Fruit fly (Drosophila melanogaster): Measurements from ENCODE around the gene CG4360.

CG4360 gene

DNA sequence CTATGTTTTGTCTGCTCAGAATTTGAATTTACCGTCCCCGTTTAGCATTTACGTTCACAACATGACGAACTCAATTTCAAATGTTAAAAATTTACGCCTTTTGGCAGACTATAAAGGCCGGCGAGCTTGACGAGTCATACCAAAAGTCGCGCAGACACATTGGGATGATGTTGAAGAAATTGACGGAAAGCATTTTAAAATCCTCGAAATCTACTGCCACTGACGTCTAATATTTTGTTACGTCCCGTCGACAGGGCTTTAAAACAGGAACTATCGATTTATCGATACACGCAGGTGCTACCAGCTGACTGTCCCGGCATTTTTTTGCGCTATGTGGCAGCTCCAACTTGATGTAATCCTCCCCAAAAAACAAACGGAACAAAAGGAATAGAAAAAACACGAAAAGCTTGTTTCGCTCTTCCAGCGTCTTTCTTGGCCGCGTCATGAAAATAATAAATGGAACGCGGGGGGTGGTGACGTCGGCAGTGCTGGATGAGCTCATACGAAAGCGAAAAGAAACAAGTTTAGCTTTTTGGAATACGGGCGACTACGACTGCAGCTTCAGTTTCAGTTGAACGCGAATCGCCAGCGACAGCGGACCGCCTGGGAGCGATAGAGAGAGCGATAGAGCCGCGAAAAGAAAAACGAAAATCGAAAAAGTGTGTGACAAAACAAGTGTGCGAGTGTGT, 18.7 kb downstream of the CG4360 start, which contains the start of gene Orp8:
Orp8 (plus strand) TSS at position 373 of the 689 bp plus-strand sequence.
- TF ChIP-seq zfh2 (GFP tag; optimal IDR thresholded peaks at IDR 0.05), result no peak
- peak; percentile 74 for TF ChIP-seq pzg (GFP tag; optimal IDR thresholded peaks at IDR 0.05)
- peak; percentile 30; the same call in 1 of the 2 replicates for TF ChIP-seq sob (GFP tag; IDR thresholded peaks at IDR 0.05)
- TF ChIP-seq CG2202 (tag; optimal IDR thresholded peaks at IDR 0.05), result no peak
- peak; percentile 53; the same call in 1 of the 2 replicates for TF ChIP-seq Atf6 (GFP tag; IDR thresholded peaks at IDR 0.05)
- TF ChIP-seq HLH4C (GFP tag; IDR thresholded peaks at IDR 0.05; ENCODE audit: partially characterized antibody), result peak; percentile 74
- peak; percentile 57 for TF ChIP-seq Scr (GFP tag; IDR thresholded peaks at IDR 0.05; ENCODE audit: partially characterized antibody)
- TF ChIP-seq CG14667 (GFP tag; IDR thresholded peaks at IDR 0.05), result no peak
- no peak for TF ChIP-seq ewg (GFP tag; optimal IDR thresholded peaks at IDR 0.05)
- TF ChIP-seq grn (GFP tag; optimal IDR thresholded peaks at IDR 0.05), result no peak
- TF ChIP-seq Ets97D (GFP tag; optimal IDR thresholded peaks at IDR 0.05), result peak; percentile 50
- no peak for TF ChIP-seq CG31365 (tag; optimal IDR thresholded peaks at IDR 0.05)
- TF ChIP-seq CG5953 (GFP tag; IDR thresholded peaks at IDR 0.05), result no peak
- peak; percentile 36; the same call in 1 of the 3 replicates for TF ChIP-seq Dbx (GFP tag; IDR thresholded peaks at IDR 0.05)
- no peak for TF ChIP-seq fd96Cb (tag; optimal IDR thresholded peaks at IDR 0.05)
- no peak for TF ChIP-seq dmrt99B (tag; optimal IDR thresholded peaks at IDR 0.05)
- TF ChIP-seq dysf (GFP tag; IDR thresholded peaks at IDR 0.05), result no peak
- TF ChIP-seq HLH54F (GFP tag; optimal IDR thresholded peaks at IDR 0.05), result no peak
- TF ChIP-seq CG8281 (tag; optimal IDR thresholded peaks at IDR 0.05), result no peak
- TF ChIP-seq bowl (GFP tag; IDR thresholded peaks at IDR 0.05), result no peak
- TF ChIP-seq CG16779 (GFP tag; IDR thresholded peaks at IDR 0.05), result 0 out of 2 replicates have a peak, but pooled peaks have one; percentile 47
- TF ChIP-seq CG17385 (GFP tag; optimal IDR thresholded peaks at IDR 0.05), result peak; percentile 44
- TF ChIP-seq Deaf1 (tag; optimal IDR thresholded peaks at IDR 0.05), result peak; percentile 88
- TF ChIP-seq odd (GFP tag; optimal IDR thresholded peaks at IDR 0.05), result no peak
- peak; percentile 58; the same call in 2 of the 3 replicates for TF ChIP-seq Doc3 (GFP tag; IDR thresholded peaks at IDR 0.05; ENCODE audit: partially characterized antibody)
- TF ChIP-seq B-H2 (GFP tag; optimal IDR thresholded peaks at IDR 0.05), result peak; percentile 44
- TF ChIP-seq nmo (GFP tag; optimal IDR thresholded peaks at IDR 0.05), result peak; percentile 3
- TF ChIP-seq CG2116 (GFP tag; optimal IDR thresholded peaks at IDR 0.05), result peak; percentile 90
- no peak for TF ChIP-seq CG30403 (GFP tag; optimal IDR thresholded peaks at IDR 0.05)
- no peak for TF ChIP-seq Gug (GFP tag; IDR thresholded peaks at IDR 0.05)
- TF ChIP-seq row (GFP tag; IDR thresholded peaks at IDR 0.05), result no peak
- TF ChIP-seq CG15269 (tag; optimal IDR thresholded peaks at IDR 0.05), result no peak
- peak; percentile 80 for TF ChIP-seq cg (GFP tag; optimal IDR thresholded peaks at IDR 0.05)
- TF ChIP-seq CG6854 (GFP tag; optimal IDR thresholded peaks at IDR 0.05), result peak; percentile 42
- no peak for TF ChIP-seq CG31388 (GFP tag; optimal IDR thresholded peaks at IDR 0.05)
- TF ChIP-seq trh (GFP tag; optimal IDR thresholded peaks at IDR 0.05), result no peak
- TF ChIP-seq CG6654 (GFP tag; optimal IDR thresholded peaks at IDR 0.05), result no peak
- peak; percentile 19 for TF ChIP-seq corto (GFP tag; optimal IDR thresholded peaks at IDR 0.05)
- no peak for TF ChIP-seq az2 (GFP tag; optimal IDR thresholded peaks at IDR 0.05)
- TF ChIP-seq CG6175 (GFP tag; IDR thresholded peaks at IDR 0.05), result no peak
- TF ChIP-seq salm (tag; optimal IDR thresholded peaks at IDR 0.05), result no peak
- no peak for TF ChIP-seq CG1602 (GFP tag; optimal IDR thresholded peaks at IDR 0.05)
- TF ChIP-seq crol (GFP tag; IDR thresholded peaks at IDR 0.05), result peak; percentile 93
- no peak for TF ChIP-seq sr (GFP tag; IDR thresholded peaks at IDR 0.05)
- TF ChIP-seq CG7987 (GFP tag; optimal IDR thresholded peaks at IDR 0.05), result peak; percentile 51
- TF ChIP-seq bsh (GFP tag; optimal IDR thresholded peaks at IDR 0.05), result peak in 1 of 2 experiments; percentile 77
- TF ChIP-seq tap (tag; optimal IDR thresholded peaks at IDR 0.05), result no peak
- no peak for TF ChIP-seq CG1647 (GFP tag; optimal IDR thresholded peaks at IDR 0.05)
- TF ChIP-seq CG31224 (GFP tag; IDR thresholded peaks at IDR 0.05), result no peak
- no peak for TF ChIP-seq CG17912 (GFP tag; optimal IDR thresholded peaks at IDR 0.05)

Measured in whole organism, embryonic.